Worm (Caenorhabditis elegans) whole organism, L3 larva: ENCODE measurements around the gene ncs-3.

ENCODE experiments used
- ama-1 ChIP-seq: fragments of 150-350 bp; optimal IDR thresholded peaks from 2 replicates; lab custom pipeline; 2018
- ceh-16 ChIP-seq: sonication (generic microtip); optimal IDR thresholded peaks from 2 replicates; lab custom pipeline; 2017; ENCODE audit warnings: missing biosample characterization, missing genetic modification characterization
- ceh-28 ChIP-seq: fragments of 150-350 bp; optimal IDR thresholded peaks from 2 replicates; lab custom pipeline; 2014; ENCODE audit warnings: missing biosample characterization, missing genetic modification reagents, missing genetic modification characterization
- ceh-82 ChIP-seq: fragments of 150-350 bp; optimal IDR thresholded peaks from 2 replicates; lab custom pipeline; 2014; ENCODE audit warnings: missing biosample characterization, missing genetic modification characterization
- ceh-9 ChIP-seq: sonication (generic microtip); optimal IDR thresholded peaks from 2 replicates; lab custom pipeline; 2018; ENCODE audit warnings: missing biosample characterization, missing genetic modification characterization
- egl-27 ChIP-seq: sonication (generic microtip); optimal IDR thresholded peaks from 4 replicates; lab custom pipeline; 2017; ENCODE audit warnings: missing biosample characterization, missing genetic modification reagents, missing genetic modification characterization
- egl-5 ChIP-seq: fragments of 150-350 bp; optimal IDR thresholded peaks from 2 replicates; lab custom pipeline; 2017; ENCODE audit warnings: missing biosample characterization, missing genetic modification reagents, missing genetic modification characterization, inconsistent platforms
- elt-1 ChIP-seq: fragments of 150-350 bp; optimal IDR thresholded peaks from 2 replicates; lab custom pipeline; 2014; ENCODE audit warnings: missing biosample characterization, missing genetic modification characterization
- elt-2 ChIP-seq: sonication (generic microtip); optimal IDR thresholded peaks from 2 replicates; lab custom pipeline; 2016; ENCODE audit warnings: missing genetic modification reagents, mild to moderate bottlenecking, missing genetic modification characterization, missing compliant biosample characterization
- elt-3 ChIP-seq, 3 experiments: fragments of 150-350 bp in 1 of 3; sonication (generic microtip) in 2 of 3; optimal IDR thresholded peaks; 2 replicates in 2 of 3; 4 replicates in 1 of 3; lab custom pipeline; 2014 to 2017; ENCODE audit warnings: missing biosample characterization in 3 of 3, missing genetic modification characterization in 3 of 3
- fkh-10 ChIP-seq: sonication (generic microtip); optimal IDR thresholded peaks from 2 replicates; lab custom pipeline; 2017; ENCODE audit warnings: missing biosample characterization, missing genetic modification reagents, missing genetic modification characterization
- fos-1 ChIP-seq: fragments of 150-350 bp; optimal IDR thresholded peaks from 2 replicates; lab custom pipeline; 2014; ENCODE audit warnings: missing biosample characterization, missing genetic modification characterization
- hmg-11 ChIP-seq: sonication (generic microtip); optimal IDR thresholded peaks from 2 replicates; lab custom pipeline; 2016; ENCODE audit warnings: missing genetic modification characterization, missing compliant biosample characterization
- jun-1 ChIP-seq: fragments of 150-350 bp; optimal IDR thresholded peaks from 2 replicates; lab custom pipeline; 2014; ENCODE audit warnings: missing biosample characterization, missing genetic modification reagents, missing genetic modification characterization
- lin-15B ChIP-seq: fragments of 150-350 bp; optimal IDR thresholded peaks from 2 replicates; lab custom pipeline; 2014; ENCODE audit warnings: missing biosample characterization, missing genetic modification characterization
- lin-39 ChIP-seq: fragments of 150-350 bp; optimal IDR thresholded peaks from 2 replicates; lab custom pipeline; 2018; ENCODE audit warnings: missing biosample characterization, missing genetic modification reagents, missing genetic modification characterization
- lsy-12 ChIP-seq: sonication (generic microtip); optimal IDR thresholded peaks from 2 replicates; lab custom pipeline; 2016; ENCODE audit warnings: mild to moderate bottlenecking, missing genetic modification characterization, missing compliant biosample characterization
- mdl-1 ChIP-seq: fragments of 150-350 bp; optimal IDR thresholded peaks from 2 replicates; lab custom pipeline; 2014; ENCODE audit warnings: missing biosample characterization, missing genetic modification characterization
- mml-1 ChIP-seq: fragments of 150-350 bp; sonication (generic microtip); optimal IDR thresholded peaks from 3 replicates; lab custom pipeline; 2014; ENCODE audit warnings: missing biosample characterization, missing genetic modification characterization
- nfya-1 ChIP-seq: sonication (generic microtip); optimal IDR thresholded peaks from 2 replicates; lab custom pipeline; 2017; ENCODE audit warnings: missing genetic modification characterization, mild to moderate bottlenecking, missing compliant biosample characterization, antibody characterized with exemption, moderate library complexity; ENCODE audit not compliant: insufficient read depth
- nhr-11 ChIP-seq: fragments of 150-350 bp; optimal IDR thresholded peaks from 2 replicates; lab custom pipeline; 2014; ENCODE audit warnings: missing biosample characterization, missing genetic modification characterization
- nhr-12 ChIP-seq: fragments of 150-350 bp; optimal IDR thresholded peaks from 2 replicates; lab custom pipeline; 2014; ENCODE audit warnings: missing biosample characterization, missing genetic modification characterization
- nhr-23 ChIP-seq: fragments of 150-350 bp; optimal IDR thresholded peaks from 2 replicates; lab custom pipeline; 2014; ENCODE audit warnings: missing biosample characterization, missing genetic modification reagents, missing genetic modification characterization
- nhr-237 ChIP-seq: fragments of 150-350 bp; optimal IDR thresholded peaks from 2 replicates; lab custom pipeline; 2014; ENCODE audit warnings: missing biosample characterization, missing genetic modification characterization
- nhr-25 ChIP-seq: sonication (generic microtip); optimal IDR thresholded peaks from 2 replicates; lab custom pipeline; 2017; ENCODE audit warnings: missing biosample characterization, missing genetic modification characterization
- nhr-43 ChIP-seq: sonication (generic microtip); optimal IDR thresholded peaks from 2 replicates; lab custom pipeline; 2016; ENCODE audit warnings: mild to moderate bottlenecking, missing genetic modification characterization, missing compliant biosample characterization; ENCODE audit not compliant: poor library complexity, severe bottlenecking
- nhr-76 ChIP-seq: fragments of 150-350 bp; sonication (generic microtip); optimal IDR thresholded peaks from 5 replicates; lab custom pipeline; 2014; ENCODE audit warnings: missing biosample characterization, missing genetic modification characterization
- pha-4 ChIP-seq: fragments of 150-350 bp; optimal IDR thresholded peaks from 2 replicates; lab custom pipeline; 2014; ENCODE audit warnings: missing biosample characterization, missing genetic modification reagents, missing genetic modification characterization
- pqm-1 ChIP-seq: fragments of 150-350 bp; optimal IDR thresholded peaks from 2 replicates; lab custom pipeline; 2017; ENCODE audit warnings: missing biosample characterization, missing genetic modification characterization, inconsistent platforms
- sea-2 ChIP-seq: fragments of 150-350 bp; sonication (generic microtip); optimal IDR thresholded peaks from 4 replicates; lab custom pipeline; 2014; ENCODE audit warnings: missing biosample characterization, missing genetic modification reagents, missing genetic modification characterization
- skn-1 ChIP-seq: fragments of 150-350 bp; optimal IDR thresholded peaks from 2 replicates; lab custom pipeline; 2014; ENCODE audit warnings: missing biosample characterization, missing genetic modification characterization
- snpc-4 ChIP-seq: fragments of 150-350 bp; optimal IDR thresholded peaks from 2 replicates; lab custom pipeline; 2014; ENCODE audit warnings: missing biosample characterization, missing genetic modification characterization
- tbx-2 ChIP-seq: sonication (generic microtip); optimal IDR thresholded peaks from 2 replicates; lab custom pipeline; 2016; ENCODE audit warnings: mild to moderate bottlenecking, missing genetic modification characterization, missing compliant biosample characterization
- unc-39 ChIP-seq: sonication (generic microtip); optimal IDR thresholded peaks from 4 replicates; lab custom pipeline; 2017; ENCODE audit warnings: missing biosample characterization, missing genetic modification characterization
- zag-1 ChIP-seq: fragments of 150-350 bp; optimal IDR thresholded peaks from 2 replicates; lab custom pipeline; 2014; ENCODE audit warnings: missing biosample characterization, missing genetic modification characterization
- ztf-11 ChIP-seq: fragments of 150-350 bp; optimal IDR thresholded peaks from 2 replicates; lab custom pipeline; 2014; ENCODE audit warnings: missing biosample characterization, missing genetic modification characterization

ncs-3 gene

DNA sequence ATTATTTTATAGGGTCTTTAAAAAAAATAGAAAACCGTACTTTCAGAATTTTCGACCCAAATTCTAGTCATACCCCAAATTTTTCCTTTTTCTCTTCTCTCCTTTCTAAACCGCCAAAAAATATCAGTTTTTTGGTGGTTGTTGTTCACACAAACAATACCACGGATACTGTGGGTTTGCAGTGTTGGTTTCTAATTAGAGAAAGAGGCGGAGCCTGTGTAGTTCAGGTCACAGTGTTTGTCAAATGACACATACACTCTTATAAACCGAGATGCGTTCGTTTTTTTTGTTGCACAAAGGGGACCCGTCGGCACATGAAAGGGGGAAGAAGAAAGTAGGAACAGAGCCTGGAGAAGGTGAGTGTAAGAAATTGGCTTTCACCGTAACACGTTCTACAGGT lies 18.3 kb downstream of the ncs-3 start, which contains the start of gene lim-6:
Gene lim-6, plus strand, starts transcription at position 301 of the 400 bp plus-strand sequence.
- TF ChIP-seq mdl-1 (tag; lab: Kevin White, UChicago): no peak
- TF ChIP-seq lin-15B (tag; lab: Kevin White, UChicago): no peak
- TF ChIP-seq ceh-16 (tag; lab: Kevin White, UChicago): no peak
- TF ChIP-seq nfya-1 (tag; lab: Kevin White, UChicago): no peak
- no peak for TF ChIP-seq unc-39 (tag; lab: Kevin White, UChicago)
- TF ChIP-seq, all 47 proteins: peak for 0

DNA sequence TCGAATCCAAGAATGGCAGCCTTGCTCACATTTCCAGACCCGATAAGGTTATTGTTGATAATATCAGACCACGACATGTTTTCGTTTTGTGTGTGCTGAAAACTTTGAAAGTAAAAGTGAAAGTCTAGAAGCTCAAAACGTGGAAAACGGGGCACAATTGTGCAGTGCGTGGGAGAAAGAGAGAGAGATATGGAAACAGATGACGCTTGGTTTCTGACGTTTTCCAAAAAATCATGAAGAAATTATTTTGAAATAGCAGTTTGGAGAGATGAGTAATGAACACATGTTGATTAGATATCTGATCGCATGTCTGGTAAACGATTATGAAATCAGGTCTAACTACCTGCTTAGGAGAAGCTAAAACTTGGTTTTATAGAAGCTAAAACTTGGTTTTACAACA lies 26.7 kb downstream of the ncs-3 start, which contains the start of gene pfn-3:
Gene pfn-3, minus strand, starts transcription at position 101 of the 400 bp plus-strand sequence.
- TF ChIP-seq lin-15B (tag; lab: Kevin White, UChicago): no peak
- no peak for TF ChIP-seq nhr-43
- no peak for TF ChIP-seq egl-27 (tag; lab: Kevin White, UChicago)
- TF ChIP-seq lin-39 (tag; lab: Kevin White, UChicago): peak; percentile 1

- TF ChIP-seq ceh-28 (tag; lab: Kevin White, UChicago) (peak; percentile 0), lin-39 (tag; lab: Kevin White, UChicago) (peak; percentile 28), snpc-4 (tag; lab: Kevin White, UChicago) (no peak), nfya-1 (tag; lab: Kevin White, UChicago) (peak; percentile 44)
Measured at ce11 chrX:1081927-1082326, 28.0 kb downstream of the ncs-3 start.

- TF ChIP-seq nhr-23 (tag; lab: Kevin White, UChicago) (no peak), lin-39 (tag; lab: Kevin White, UChicago) (no peak), nhr-76 (tag; lab: Kevin White, UChicago) (no peak), elt-3 (tag; optimal IDR thresholded peaks at IDR 0.05; lab: Kevin White, UChicago) (no peak), nhr-12 (tag; lab: Kevin White, UChicago) (no peak), ceh-9 (tag; lab: Kevin White, UChicago) (no peak), fkh-10 (GFP tag; lab: Kevin White, UChicago) (no peak), pqm-1 (tag; lab: Kevin White, UChicago) (no peak), pha-4 (no peak), nhr-237 (tag; lab: Kevin White, UChicago) (no peak), ceh-82 (tag; lab: Kevin White, UChicago) (no peak), nfya-1 (tag; lab: Kevin White, UChicago) (no peak), tbx-2 (tag; lab: Kevin White, UChicago) (no peak), mdl-1 (tag; lab: Kevin White, UChicago) (no peak), snpc-4 (tag; lab: Kevin White, UChicago) (no peak), sea-2 (no peak), ama-1 (lab: Kevin White, UChicago) (no peak)
- TF ChIP-seq, all 47 proteins: peak for 0
Measured at ce11 chrX:1085000-1085399, 31.1 kb downstream of the ncs-3 start.

DNA sequence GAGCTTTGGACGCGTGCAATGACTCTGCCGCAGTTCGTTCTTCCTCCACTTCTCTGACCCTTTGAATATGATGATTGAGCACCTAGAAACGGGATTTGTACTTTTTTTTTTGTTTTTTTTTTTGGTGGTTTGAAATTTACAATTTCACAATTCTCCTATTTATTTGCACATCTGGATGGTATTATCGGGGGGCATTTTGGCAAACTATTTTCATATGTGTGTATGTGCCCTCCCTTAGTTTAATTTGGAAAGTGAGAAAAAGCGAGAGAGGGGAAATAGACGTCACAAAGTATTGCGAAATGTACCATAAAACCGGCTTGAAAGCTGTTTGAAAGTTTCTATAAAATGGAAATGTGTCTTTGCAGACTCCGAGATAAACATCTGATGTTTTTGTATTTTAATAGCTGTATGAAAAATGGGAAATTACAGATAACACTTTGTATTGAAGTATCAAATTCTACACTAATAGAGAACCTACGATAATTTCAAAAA lies 32.6 kb downstream of the ncs-3 start:
- TF ChIP-seq jun-1 (tag; lab: Kevin White, UChicago): no peak
- TF ChIP-seq elt-2 (tag; lab: Kevin White, UChicago): no peak
- TF ChIP-seq nhr-76 (tag; lab: Kevin White, UChicago): no peak
- TF ChIP-seq nhr-237 (tag; lab: Kevin White, UChicago): no peak
- TF ChIP-seq snpc-4 (tag; lab: Kevin White, UChicago): no peak
- no peak for TF ChIP-seq zag-1 (tag; lab: Kevin White, UChicago)
- TF ChIP-seq mdl-1 (tag; lab: Kevin White, UChicago): no peak
- no peak for TF ChIP-seq ztf-11
- TF ChIP-seq egl-5: peak; percentile 26
- no peak for TF ChIP-seq sea-2
- no peak for TF ChIP-seq nhr-12 (tag; lab: Kevin White, UChicago)
- TF ChIP-seq nfya-1 (tag; lab: Kevin White, UChicago): peak; percentile 12
- TF ChIP-seq elt-3 (tag; optimal IDR thresholded peaks at IDR 0.05; lab: Kevin White, UChicago): no peak
- no peak for TF ChIP-seq ceh-9 (tag; lab: Kevin White, UChicago)
- peak; percentile 64 for TF ChIP-seq nhr-25 (tag; lab: Kevin White, UChicago)
- TF ChIP-seq elt-1 (tag; lab: Kevin White, UChicago): peak; percentile 12
- no peak for TF ChIP-seq lin-15B (tag; lab: Kevin White, UChicago)
- no peak for TF ChIP-seq unc-39 (tag; lab: Kevin White, UChicago)
- no peak for TF ChIP-seq ama-1 (lab: Kevin White, UChicago)
- no peak for TF ChIP-seq mml-1 (tag; lab: Kevin White, UChicago)
- TF ChIP-seq ceh-16 (tag; lab: Kevin White, UChicago): no peak
- TF ChIP-seq fos-1 (tag; lab: Kevin White, UChicago): no peak
- no peak for TF ChIP-seq skn-1 (tag; lab: Kevin White, UChicago)
- no peak for TF ChIP-seq hmg-11
- no peak for TF ChIP-seq fkh-10 (GFP tag; lab: Kevin White, UChicago)
- TF ChIP-seq lsy-12 (tag; lab: Kevin White, UChicago): no peak
- TF ChIP-seq tbx-2 (tag; lab: Kevin White, UChicago): no peak
- TF ChIP-seq nhr-11: no peak
